Fruit fly (Drosophila melanogaster): ENCODE data around the gene Nsf2.

DNA sequence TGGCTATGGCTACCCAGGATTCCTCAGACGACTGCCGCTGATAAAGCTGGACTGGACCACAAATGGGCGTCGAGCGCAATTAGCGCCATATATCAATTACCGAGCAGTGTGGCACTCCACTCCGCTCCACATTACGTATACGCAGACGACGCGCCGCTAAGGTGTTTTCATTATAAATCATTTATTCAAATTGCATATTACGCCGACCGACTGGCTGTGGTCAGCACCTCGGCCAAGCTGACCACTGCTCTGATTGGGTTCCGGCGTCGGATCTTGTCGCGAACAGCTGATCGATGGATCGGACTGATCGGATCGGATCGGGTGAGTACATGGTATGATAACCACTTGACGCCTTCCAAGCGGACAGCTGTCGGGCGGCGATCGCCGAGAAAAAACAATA lies 4.8 kb downstream of the Nsf2 start:
- TF ChIP-seq Lpt (GFP tag; optimal IDR thresholded peaks at IDR 0.05): no peak
- TF ChIP-seq Blimp-1 (GFP tag; optimal IDR thresholded peaks at IDR 0.05): no peak
- no peak for TF ChIP-seq Met (GFP tag; optimal IDR thresholded peaks at IDR 0.05)
- TF ChIP-seq Eip78C (GFP tag): no peak
- no peak for TF ChIP-seq net (GFP tag; optimal IDR thresholded peaks at IDR 0.05)
- no peak for TF ChIP-seq CG16779 (tag; optimal IDR thresholded peaks at IDR 0.05)
- TF ChIP-seq esn (GFP tag; optimal IDR thresholded peaks at IDR 0.05): no peak

All from whole organism, prepupa.